Worm (Caenorhabditis elegans): ENCODE measurements around the gene srj-52.
"Not testable (repeated sequence)": the region's sequence is repeated elsewhere in the genome, so short reads cannot be mapped to it uniquely, and the experiment has no call there.

DNA sequence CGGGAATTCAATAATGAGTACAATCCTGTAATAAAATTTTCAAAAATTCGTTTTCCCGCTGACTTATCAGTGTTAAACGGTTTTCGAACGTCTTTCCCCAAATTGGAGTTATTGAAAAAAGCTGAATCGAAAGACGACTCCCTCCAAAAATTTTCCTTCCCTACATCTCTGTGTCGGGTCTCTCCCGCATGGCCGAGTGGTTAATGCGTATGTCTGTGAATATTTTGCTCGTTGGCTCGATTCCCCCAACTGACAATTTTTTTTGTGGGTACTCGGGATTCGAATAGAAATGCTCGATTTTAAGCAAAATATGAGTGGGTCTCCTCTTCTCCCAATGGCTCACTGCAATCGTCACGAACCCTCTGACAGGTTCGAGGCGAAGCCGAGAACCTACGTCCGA is 10.6 kb upstream of the srj-52 start:
- TF ChIP-seq mep-1 (tag; optimal IDR thresholded peaks at IDR 0.05); daf-12 (tag; optimal IDR thresholded peaks at IDR 0.05); hlh-30 (tag; optimal IDR thresholded peaks at IDR 0.05; ENCODE audit: insufficient read depth); nhr-76 (tag; optimal IDR thresholded peaks at IDR 0.05); zag-1 (tag; optimal IDR thresholded peaks at IDR 0.05); lin-15B (tag; optimal IDR thresholded peaks at IDR 0.05): not testable (repeated sequence)

Measured in whole organism, L4 larva.